Fruit fly (Drosophila melanogaster) whole organism, wandering third instar larva: ENCODE measurements around the gene Nedd4.
A peak's percentile ranks its signal among the peaks of the same experiment; 100 is the strongest.

ENCODE experiments used
- Abd-B ChIP-seq: fragments of >200 bp; optimal IDR thresholded peaks from 2 replicates; lab custom pipeline; 2017; ENCODE audit warnings: missing biosample characterization, missing genetic modification characterization
- CG9705 ChIP-seq: fragments of 200-800 bp; sonication (Bioruptor generic); optimal IDR thresholded peaks from 2 replicates; lab custom pipeline; 2018; ENCODE audit warnings: missing biosample characterization, mild to moderate bottlenecking, missing genetic modification characterization
- Dif ChIP-seq: fragments of 200-275, 200-300 bp; sonication (Bioruptor generic); optimal IDR thresholded peaks from 2 replicates; lab custom pipeline; 2018; ENCODE audit warnings: missing biosample characterization, missing genetic modification characterization; ENCODE audit not compliant: partially characterized antibody
- Hr78 ChIP-seq: fragments of >200 bp; optimal IDR thresholded peaks from 2 replicates; lab custom pipeline; 2017; ENCODE audit warnings: missing biosample characterization, missing genetic modification characterization
- Myc ChIP-seq: fragments of >200 bp; optimal IDR thresholded peaks from 2 replicates; lab custom pipeline; 2017
- OdsH ChIP-seq: fragments of 200-800 bp; sonication (Bioruptor generic); optimal IDR thresholded peaks from 2 replicates; lab custom pipeline; 2016; ENCODE audit warnings: missing biosample characterization, mild to moderate bottlenecking, missing genetic modification characterization
- br ChIP-seq: fragments of 200-800 bp; sonication (Bioruptor generic); optimal IDR thresholded peaks from 2 replicates; lab custom pipeline; 2016; ENCODE audit warnings: missing biosample characterization, missing genetic modification characterization
- dl ChIP-seq, 2 experiments: fragments of 175-275, 200-275 bp in 1 of 2; fragments of 200-275 bp in 1 of 2; sonication (Bioruptor generic); optimal IDR thresholded peaks; lab custom pipeline; 2018; ENCODE audit warnings: mild to moderate bottlenecking in 2 of 2, missing biosample characterization in 2 of 2, missing genetic modification characterization in 2 of 2, moderate library complexity in 2 of 2; ENCODE audit not compliant: partially characterized antibody in 2 of 2, insufficient read depth in 1 of 2
- foxo ChIP-seq, 2 experiments: fragments of 200-800 bp; sonication (Bioruptor generic); optimal IDR thresholded peaks; 2 replicates in 1 of 2; 3 replicates in 1 of 2; lab custom pipeline; 2016 to 2017; ENCODE audit warnings: missing biosample characterization in 2 of 2, missing genetic modification characterization in 2 of 2
- lola ChIP-seq: fragments of >200 bp; optimal IDR thresholded peaks from 2 replicates; lab custom pipeline; 2017; ENCODE audit warnings: missing biosample characterization, missing genetic modification characterization
- sage ChIP-seq: fragments of 200-800 bp; sonication (Bioruptor generic); optimal IDR thresholded peaks from 2 replicates; lab custom pipeline; 2016; ENCODE audit warnings: missing biosample characterization, mild to moderate bottlenecking, missing genetic modification characterization

dm6 chr3L:17570547-17570873 is 40.6 kb downstream of the Nedd4 start:
- TF ChIP-seq CG9705, result no peak
- TF ChIP-seq foxo (GFP tag; optimal IDR thresholded peaks at IDR 0.05; lab: Kevin White, UChicago), result peak in 1 of 2 experiments; percentile 53
- no peak for TF ChIP-seq sage (GFP tag; lab: Kevin White, UChicago)
- TF ChIP-seq Dif (GFP tag; lab: Kevin White, UChicago), result no peak
- no peak for TF ChIP-seq lola (GFP tag; lab: Kevin White, UChicago)
- no peak for TF ChIP-seq Hr78 (GFP tag; lab: Kevin White, UChicago)
- no peak for TF ChIP-seq Myc (lab: Kevin White, UChicago)
- TF ChIP-seq dl (GFP tag; optimal IDR thresholded peaks at IDR 0.05; lab: Kevin White, UChicago; ENCODE audit: insufficient read depth in 1 of 2, partially characterized antibody in 2 of 2), result no peak
- TF ChIP-seq br (GFP tag; lab: Kevin White, UChicago), result no peak
- no peak for TF ChIP-seq Abd-B (GFP tag; lab: Kevin White, UChicago)
- no peak for TF ChIP-seq OdsH (GFP tag; lab: Kevin White, UChicago)
